Fruit fly (Drosophila melanogaster) whole organism, prepupa: Measurements from ENCODE around the gene CG5359.

Source experiments
- CG10669 ChIP-seq: fragments of 200-800 bp; sonication (Bioruptor generic); optimal IDR thresholded peaks from 3 replicates; lab custom pipeline; 2018; ENCODE audit warnings: missing biosample characterization, mild to moderate bottlenecking, missing genetic modification characterization, moderate library complexity
- CG11294 ChIP-seq: fragments of 200-800 bp; sonication (Bioruptor generic); IDR thresholded peaks from 2 replicates; pipeline ENCODE4 v1.3.6; 2022; ENCODE audit warnings: missing biosample characterization, missing genetic modification characterization
- CG11762 ChIP-seq: fragments of 200-800 bp; sonication (Bioruptor generic); optimal IDR thresholded peaks from 3 replicates; lab custom pipeline; 2016; ENCODE audit warnings: missing biosample characterization, missing genetic modification characterization; ENCODE audit not compliant: insufficient read depth
- CG15336 ChIP-seq: fragments of 200-800 bp; sonication (Bioruptor generic); IDR thresholded peaks from 2 replicates; pipeline ENCODE4 v1.3.6; 2022; ENCODE audit warnings: missing biosample characterization, missing genetic modification characterization
- CG31627 ChIP-seq: fragments of 200-800 bp; sonication (Bioruptor generic); optimal IDR thresholded peaks from 3 replicates; lab custom pipeline; 2016; ENCODE audit warnings: missing biosample characterization, missing genetic modification characterization
- CG32006 ChIP-seq: fragments of 200-800 bp; sonication (Bioruptor generic); optimal IDR thresholded peaks from 3 replicates; lab custom pipeline; 2017; ENCODE audit warnings: missing biosample characterization, mild to moderate bottlenecking, missing genetic modification characterization
- CG4318 ChIP-seq: fragments of 200-800 bp; sonication (Bioruptor generic); optimal IDR thresholded peaks from 3 replicates; lab custom pipeline; 2017; ENCODE audit warnings: missing biosample characterization, mild to moderate bottlenecking, missing genetic modification characterization
- CG6163 ChIP-seq: fragments of 200-800 bp; sonication (Bioruptor generic); IDR thresholded peaks from 3 replicates; pipeline ENCODE4 v1.3.6; 2022; ENCODE audit warnings: missing biosample characterization, missing genetic modification characterization
- CG6276 ChIP-seq: fragments of 200-800 bp; sonication (Bioruptor generic); optimal IDR thresholded peaks from 2 replicates; lab custom pipeline; 2017; ENCODE audit warnings: missing biosample characterization, mild to moderate bottlenecking, missing genetic modification characterization
- CG6808 ChIP-seq: fragments of 200-800 bp; sonication (Bioruptor generic); optimal IDR thresholded peaks from 3 replicates; lab custom pipeline; 2017; ENCODE audit warnings: missing biosample characterization, missing genetic modification characterization, mild to moderate bottlenecking, moderate library complexity, missing genetic modification reagents
- CG8119 ChIP-seq: fragments of 200-800 bp; sonication (Bioruptor generic); IDR thresholded peaks from 3 replicates; pipeline ENCODE4 v1.3.6; 2022; ENCODE audit warnings: missing biosample characterization, missing genetic modification characterization
- CG8319 ChIP-seq: fragments of 200-800 bp; sonication (Bioruptor generic); optimal IDR thresholded peaks from 3 replicates; lab custom pipeline; 2016; ENCODE audit warnings: missing biosample characterization, missing genetic modification characterization
- CG8632 ChIP-seq: fragments of 200-800 bp; sonication (Bioruptor generic); optimal IDR thresholded peaks from 3 replicates; lab custom pipeline; 2016; ENCODE audit warnings: missing biosample characterization, missing genetic modification characterization
- Eip78C ChIP-seq: fragments of 200-800 bp; sonication (Bioruptor generic); peaks from one replicate; lab custom pipeline; 2016; ENCODE audit warnings: missing biosample characterization, missing genetic modification characterization
- Eip93F ChIP-seq: fragments of 200-800 bp; sonication (Bioruptor generic); optimal IDR thresholded peaks from 2 replicates; lab custom pipeline; 2016; ENCODE audit warnings: missing biosample characterization, mild to moderate bottlenecking, missing genetic modification characterization
- Ets21C ChIP-seq: fragments of 200-800 bp; sonication (Bioruptor generic); optimal IDR thresholded peaks from 3 replicates; lab custom pipeline; 2016; ENCODE audit warnings: missing biosample characterization, missing genetic modification characterization
- Ets96B ChIP-seq: fragments of 200-800 bp; optimal IDR thresholded peaks from 2 replicates; lab custom pipeline; 2019; ENCODE audit warnings: missing biosample characterization, mild to moderate bottlenecking, missing genetic modification characterization, moderate library complexity
- Lpt ChIP-seq: fragments of 200-800 bp; sonication (Bioruptor generic); optimal IDR thresholded peaks from 3 replicates; lab custom pipeline; 2016; ENCODE audit warnings: missing biosample characterization, missing genetic modification characterization
- Met ChIP-seq: fragments of 200-800 bp; sonication (Bioruptor generic); optimal IDR thresholded peaks from 3 replicates; lab custom pipeline; 2016; ENCODE audit warnings: missing biosample characterization, missing genetic modification characterization
- OdsH ChIP-seq: fragments of 200-800 bp; sonication (Bioruptor generic); optimal IDR thresholded peaks from 3 replicates; lab custom pipeline; 2016; ENCODE audit warnings: missing biosample characterization, missing genetic modification characterization
- Sox102F ChIP-seq: fragments of 200-800 bp; sonication (Bioruptor generic); optimal IDR thresholded peaks from 2 replicates; lab custom pipeline; 2016; ENCODE audit warnings: missing biosample characterization, mild to moderate bottlenecking, missing genetic modification characterization
- Sox14 ChIP-seq: fragments of 200-800 bp; sonication (Bioruptor generic); optimal IDR thresholded peaks from 3 replicates; lab custom pipeline; 2016; ENCODE audit warnings: missing biosample characterization, missing genetic modification characterization
- acj6 ChIP-seq: fragments of 200-800 bp; sonication (Bioruptor generic); optimal IDR thresholded peaks from 3 replicates; lab custom pipeline; 2016; ENCODE audit warnings: missing biosample characterization, missing genetic modification characterization
- dac ChIP-seq: fragments of 200-800 bp; sonication (Bioruptor generic); optimal IDR thresholded peaks from 2 replicates; lab custom pipeline; 2017; ENCODE audit warnings: missing biosample characterization, mild to moderate bottlenecking, missing genetic modification characterization
- dsx ChIP-seq: fragments of 200-800 bp; optimal IDR thresholded peaks from 3 replicates; lab custom pipeline; 2019; ENCODE audit warnings: missing biosample characterization, mild to moderate bottlenecking, missing genetic modification characterization, moderate library complexity; ENCODE audit not compliant: poor library complexity, severe bottlenecking
- eg ChIP-seq: fragments of 200-800 bp; sonication (Bioruptor generic); IDR thresholded peaks from 3 replicates; pipeline ENCODE4 v1.3.6; 2022; ENCODE audit warnings: missing biosample characterization, missing genetic modification characterization
- esn ChIP-seq: fragments of 200-800 bp; sonication (Bioruptor generic); optimal IDR thresholded peaks from 2 replicates; lab custom pipeline; 2016; ENCODE audit warnings: missing biosample characterization, mild to moderate bottlenecking, missing genetic modification characterization, moderate library complexity
- fd59A ChIP-seq: fragments of 200-800 bp; sonication (Bioruptor generic); optimal IDR thresholded peaks from 2 replicates; lab custom pipeline; 2017; ENCODE audit warnings: missing biosample characterization, mild to moderate bottlenecking, missing genetic modification characterization, missing genetic modification reagents
- fd85E ChIP-seq: fragments of 200-800 bp; sonication (Bioruptor generic); optimal IDR thresholded peaks from 3 replicates; lab custom pipeline; 2016; ENCODE audit warnings: missing biosample characterization, missing genetic modification characterization
- fkh ChIP-seq: fragments of 200-800 bp; sonication (Bioruptor generic); optimal IDR thresholded peaks from 3 replicates; lab custom pipeline; 2017; ENCODE audit warnings: missing biosample characterization, mild to moderate bottlenecking, missing genetic modification characterization, moderate library complexity
- pdm3 ChIP-seq: fragments of 200-800 bp; sonication (Bioruptor generic); optimal IDR thresholded peaks from 3 replicates; lab custom pipeline; 2016; ENCODE audit warnings: missing biosample characterization, missing genetic modification characterization
- spab ChIP-seq: fragments of 200-800 bp; sonication (Bioruptor generic); optimal IDR thresholded peaks from 2 replicates; lab custom pipeline; 2017; ENCODE audit warnings: missing biosample characterization, mild to moderate bottlenecking, missing genetic modification characterization, missing genetic modification reagents
- ss ChIP-seq, 2 experiments: fragments of 200-800 bp; sonication (Bioruptor generic); optimal IDR thresholded peaks; 2 replicates in 1 of 2; 3 replicates in 1 of 2; lab custom pipeline; 2017 to 2018; ENCODE audit warnings: mild to moderate bottlenecking in 2 of 2, missing biosample characterization in 2 of 2, missing genetic modification characterization in 2 of 2, moderate library complexity in 1 of 2
- svp ChIP-seq: fragments of 200-800 bp; sonication (Bioruptor generic); peaks from one replicate; lab custom pipeline; 2016; ENCODE audit warnings: missing biosample characterization, missing genetic modification characterization
- topi ChIP-seq: fragments of 200-800 bp; sonication (Bioruptor generic); optimal IDR thresholded peaks from 3 replicates; lab custom pipeline; 2016; ENCODE audit warnings: missing biosample characterization, missing genetic modification characterization

The CG5359 gene

dm6 chr3R:10039188-10039587 is 38.1 kb upstream of the CG5359 start:
- no peak for TF ChIP-seq eg
- TF ChIP-seq svp (GFP tag; lab: Kevin White, UChicago) = peak; percentile 8
- peak; percentile 27 for TF ChIP-seq Eip93F (GFP tag; lab: Kevin White, UChicago)
- peak; percentile 66 for TF ChIP-seq Sox14 (GFP tag; lab: Kevin White, UChicago)
- no peak for TF ChIP-seq CG32006 (GFP tag; lab: Kevin White, UChicago)

dm6 chr3R:10035765-10036164 is 34.7 kb upstream of the CG5359 start:
- no peak for TF ChIP-seq CG8632
- no peak for TF ChIP-seq Met (GFP tag; lab: Kevin White, UChicago)
- no peak for TF ChIP-seq Ets96B
- no peak for TF ChIP-seq CG4318 (GFP tag; lab: Kevin White, UChicago)
- no peak for TF ChIP-seq CG10669
- TF ChIP-seq CG6808 (GFP tag; lab: Kevin White, UChicago) = no peak
- no peak for TF ChIP-seq CG31627 (GFP tag; lab: Kevin White, UChicago)
- no peak for TF ChIP-seq spab
- peak; percentile 14 for TF ChIP-seq fkh (GFP tag; lab: Kevin White, UChicago)
- TF ChIP-seq dac (GFP tag; lab: Kevin White, UChicago) = no peak
- TF ChIP-seq CG11762 (GFP tag; lab: Kevin White, UChicago) = no peak
- TF ChIP-seq CG8319 (GFP tag; lab: Kevin White, UChicago) = no peak
- peak; percentile 35 for TF ChIP-seq Eip93F (GFP tag; lab: Kevin White, UChicago)
- TF ChIP-seq fd59A (GFP tag; lab: Kevin White, UChicago) = no peak
- TF ChIP-seq pdm3 (GFP tag; lab: Kevin White, UChicago) = no peak
- TF ChIP-seq CG15336 (GFP tag; lab: Robert Waterston, UW) = no peak
- no peak for TF ChIP-seq Sox102F (GFP tag; lab: Kevin White, UChicago)
- TF ChIP-seq Sox14 (GFP tag; lab: Kevin White, UChicago) = no peak
- TF ChIP-seq svp (GFP tag; lab: Kevin White, UChicago) = peak; percentile 54

- TF ChIP-seq ss (GFP tag; optimal IDR thresholded peaks at IDR 0.05; lab: Kevin White, UChicago) (peak in 1 of 2 experiments; percentile 38), eg (no peak), topi (GFP tag; lab: Kevin White, UChicago) (no peak), fd85E (no peak), CG6163 (GFP tag; lab: Robert Waterston, UW) (no peak), esn (GFP tag; lab: Kevin White, UChicago) (no peak), Ets96B (no peak), Eip78C (GFP tag; lab: Kevin White, UChicago) (peak; percentile 44), CG6276 (GFP tag; lab: Kevin White, UChicago) (peak; percentile 12), CG31627 (GFP tag; lab: Kevin White, UChicago) (no peak), pdm3 (GFP tag; lab: Kevin White, UChicago) (no peak), fkh (GFP tag; lab: Kevin White, UChicago) (peak; percentile 59), Ets21C (GFP tag; lab: Kevin White, UChicago) (no peak), dsx (GFP tag; lab: Kevin White, UChicago) (peak; percentile 6), fd59A (GFP tag; lab: Kevin White, UChicago) (no peak), svp (GFP tag; lab: Kevin White, UChicago) (peak; percentile 67), OdsH (no peak), CG11294 (GFP tag; lab: Robert Waterston, UW) (no peak), Lpt (GFP tag; lab: Kevin White, UChicago) (no peak), acj6 (GFP tag; lab: Kevin White, UChicago) (no peak), CG8119 (GFP tag; lab: Robert Waterston, UW) (no peak)
Observed at dm6 chr3R:10034995-10035446, 33.9 kb upstream of the CG5359 start.
